Fruit fly (Drosophila melanogaster) whole organism, embryonic: ENCODE measurements around the gene Rich.

ENCODE experiments used
- Bgb ChIP-seq: fragments of 200-800 bp; sonication (Bioruptor generic); IDR thresholded peaks from 2 replicates; pipeline ENCODE4 v1.3.6; 2022; ENCODE audit warnings: missing biosample characterization, missing genetic modification characterization; ENCODE audit not compliant: partially characterized antibody
- CG18011 ChIP-seq: fragments of 200-800 bp; sonication (Bioruptor generic); optimal IDR thresholded peaks from 2 replicates; lab custom pipeline; 2017; ENCODE audit warnings: missing biosample characterization, missing genetic modification characterization, mild to moderate bottlenecking, moderate library complexity, missing genotype
- Ssrp ChIP-seq: fragments of 200-800 bp; sonication (Bioruptor generic); optimal IDR thresholded peaks from 2 replicates; lab custom pipeline; 2018; ENCODE audit warnings: missing biosample characterization, mild to moderate bottlenecking, missing genetic modification characterization, moderate library complexity
- fru ChIP-seq: fragments of >200 bp; optimal IDR thresholded peaks from 2 replicates; lab custom pipeline; 2017
- pnt ChIP-seq: fragments of 200-800 bp; sonication (Bioruptor generic); optimal IDR thresholded peaks from 3 replicates; lab custom pipeline; 2016; ENCODE audit warnings: missing biosample characterization, missing genetic modification characterization
- zf30C ChIP-seq: fragments of 200-800 bp; sonication (Bioruptor generic); optimal IDR thresholded peaks from 3 replicates; lab custom pipeline; 2018; ENCODE audit warnings: missing biosample characterization, mild to moderate bottlenecking, missing genetic modification characterization

dm6 chr3L:22273529-22274301 lies 11.0 kb upstream of the Rich start, which contains the start of gene Srpk79D:
- TF ChIP-seq Ssrp (tag; lab: Kevin White, UChicago) (no peak), zf30C (GFP tag; lab: Kevin White, UChicago) (no peak), fru (lab: Kevin White, UChicago) (no peak), Bgb (GFP tag; lab: Robert Waterston, UW) (no peak), pnt (no peak), CG18011 (GFP tag; lab: Kevin White, UChicago) (no peak)
